Worm (Caenorhabditis elegans): Measurements from ENCODE around the gene Y53G8AL.4.
"Not testable (repeated sequence)": the region's sequence is repeated elsewhere in the genome, so short reads cannot be mapped to it uniquely, and the experiment has no call there.

- not testable (repeated sequence) for TF ChIP-seq madf-2 (tag; optimal IDR thresholded peaks at IDR 0.05); ama-1 (optimal IDR thresholded peaks at IDR 0.05); ets-4 (tag; optimal IDR thresholded peaks at IDR 0.05); che-1 (tag; optimal IDR thresholded peaks at IDR 0.05); dmd-4 (tag; optimal IDR thresholded peaks at IDR 0.05; ENCODE audit: borderline replicate concordance); K02D7.2 (tag; optimal IDR thresholded peaks at IDR 0.05); ttx-3 (tag; optimal IDR thresholded peaks at IDR 0.05)
Observed at ce11 chrIII:3259691-3260090, 9.2 kb upstream of the Y53G8AL.4 start, which contains the start of gene Y53G8AM.6.
